Worm (Caenorhabditis elegans): ENCODE data around the gene unc-3.

Gene unc-3

ce11 chrX:14755847-14756246 is 17.5 kb upstream of the unc-3 start:
- TF ChIP-seq ama-1 (optimal IDR thresholded peaks at IDR 0.05) (no peak), B0310.2 (tag; optimal IDR thresholded peaks at IDR 0.05) (no peak), ceh-36 (tag; optimal IDR thresholded peaks at IDR 0.05) (no peak), pes-1 (GFP tag; IDR thresholded peaks at IDR 0.05) (no peak), tbx-37 (GFP tag; conservative IDR thresholded peaks at IDR 0.05) (no peak), hmg-4 (GFP tag; optimal IDR thresholded peaks at IDR 0.05) (no peak), tbx-11 (GFP tag; IDR thresholded peaks at IDR 0.05) (no peak), ceh-13 (GFP tag; optimal IDR thresholded peaks at IDR 0.05) (no peak), tra-4 (tag; optimal IDR thresholded peaks at IDR 0.05) (no peak), aly-1 (tag; optimal IDR thresholded peaks at IDR 0.05) (no peak), F13C5.2 (tag; optimal IDR thresholded peaks at IDR 0.05) (no peak), flt-1 (GFP tag; IDR thresholded peaks at IDR 0.05) (no peak), scrt-1 (GFP tag; IDR thresholded peaks at IDR 0.05) (no peak), sea-1 (GFP tag; conservative IDR thresholded peaks at IDR 0.05) (no peak)

- TF ChIP-seq ceh-36 (tag; optimal IDR thresholded peaks at IDR 0.05) (no peak), pes-1 (GFP tag; IDR thresholded peaks at IDR 0.05) (peak; percentile 16; the same call in 1 of the 2 replicates), scrt-1 (GFP tag; IDR thresholded peaks at IDR 0.05) (0 out of 2 replicates have a peak, but pooled peaks have one; percentile 61)
Observed at ce11 chrX:14756606-14757005, 16.7 kb upstream of the unc-3 start.

ce11 chrX:14757641-14758220 is 15.6 kb upstream of the unc-3 start:
- TF ChIP-seq tra-4 (tag; optimal IDR thresholded peaks at IDR 0.05) (no peak), B0310.2 (tag; optimal IDR thresholded peaks at IDR 0.05) (no peak), flt-1 (GFP tag; IDR thresholded peaks at IDR 0.05) (no peak), F13C5.2 (tag; optimal IDR thresholded peaks at IDR 0.05) (no peak), ceh-13 (GFP tag; optimal IDR thresholded peaks at IDR 0.05) (no peak), hnd-1 (tag; optimal IDR thresholded peaks at IDR 0.05) (no peak), ets-7 (tag; optimal IDR thresholded peaks at IDR 0.05) (no peak), tbx-11 (GFP tag; IDR thresholded peaks at IDR 0.05) (no peak), pes-1 (GFP tag; IDR thresholded peaks at IDR 0.05) (no peak), hmg-4 (GFP tag; optimal IDR thresholded peaks at IDR 0.05) (no peak), scrt-1 (GFP tag; IDR thresholded peaks at IDR 0.05) (no peak), sea-1 (GFP tag; conservative IDR thresholded peaks at IDR 0.05) (no peak), tbx-37 (GFP tag; conservative IDR thresholded peaks at IDR 0.05) (no peak), aly-1 (tag; optimal IDR thresholded peaks at IDR 0.05) (no peak), hmbx-1 (tag; optimal IDR thresholded peaks at IDR 0.05) (no peak), ama-1 (optimal IDR thresholded peaks at IDR 0.05) (no peak), ceh-36 (tag; optimal IDR thresholded peaks at IDR 0.05) (no peak)

- TF ChIP-seq ama-1 (optimal IDR thresholded peaks at IDR 0.05), result no peak
- TF ChIP-seq scrt-1 (GFP tag; IDR thresholded peaks at IDR 0.05), result no peak
- TF ChIP-seq tbx-11 (GFP tag; IDR thresholded peaks at IDR 0.05), result no peak
- no peak for TF ChIP-seq pes-1 (GFP tag; IDR thresholded peaks at IDR 0.05)
- TF ChIP-seq hmg-4 (GFP tag; optimal IDR thresholded peaks at IDR 0.05), result no peak
- TF ChIP-seq B0310.2 (tag; optimal IDR thresholded peaks at IDR 0.05), result no peak
- TF ChIP-seq hmbx-1 (tag; optimal IDR thresholded peaks at IDR 0.05), result no peak
- no peak for TF ChIP-seq hnd-1 (tag; optimal IDR thresholded peaks at IDR 0.05)
- TF ChIP-seq aly-1 (tag; optimal IDR thresholded peaks at IDR 0.05), result no peak
- no peak for TF ChIP-seq tbx-37 (GFP tag; conservative IDR thresholded peaks at IDR 0.05)
- TF ChIP-seq ceh-36 (tag; optimal IDR thresholded peaks at IDR 0.05), result no peak
- no peak for TF ChIP-seq tra-4 (tag; optimal IDR thresholded peaks at IDR 0.05)
- no peak for TF ChIP-seq F13C5.2 (tag; optimal IDR thresholded peaks at IDR 0.05)
- TF ChIP-seq ets-7 (tag; optimal IDR thresholded peaks at IDR 0.05), result no peak
- TF ChIP-seq flt-1 (GFP tag; IDR thresholded peaks at IDR 0.05), result no peak
Observed at ce11 chrX:14759549-14759948, 13.8 kb upstream of the unc-3 start.

ce11 chrX:14760166-14760565 is 13.2 kb upstream of the unc-3 start:
- TF ChIP-seq pes-1 (GFP tag; IDR thresholded peaks at IDR 0.05) (no peak), hnd-1 (tag; optimal IDR thresholded peaks at IDR 0.05) (no peak), hmg-4 (GFP tag; optimal IDR thresholded peaks at IDR 0.05) (no peak), flt-1 (GFP tag; IDR thresholded peaks at IDR 0.05) (no peak), F13C5.2 (tag; optimal IDR thresholded peaks at IDR 0.05) (no peak), ets-7 (tag; optimal IDR thresholded peaks at IDR 0.05) (no peak), sea-1 (GFP tag; conservative IDR thresholded peaks at IDR 0.05) (no peak), ceh-13 (GFP tag; optimal IDR thresholded peaks at IDR 0.05) (no peak)

- no peak for TF ChIP-seq aly-1 (tag; optimal IDR thresholded peaks at IDR 0.05)
- TF ChIP-seq hmg-4 (GFP tag; optimal IDR thresholded peaks at IDR 0.05), result no peak
- no peak for TF ChIP-seq ceh-36 (tag; optimal IDR thresholded peaks at IDR 0.05)
- TF ChIP-seq tra-4 (tag; optimal IDR thresholded peaks at IDR 0.05), result no peak
- TF ChIP-seq ets-7 (tag; optimal IDR thresholded peaks at IDR 0.05), result no peak
- no peak for TF ChIP-seq ceh-13 (GFP tag; optimal IDR thresholded peaks at IDR 0.05)
- TF ChIP-seq tbx-11 (GFP tag; IDR thresholded peaks at IDR 0.05), result no peak
- no peak for TF ChIP-seq sea-1 (GFP tag; conservative IDR thresholded peaks at IDR 0.05)
- no peak for TF ChIP-seq B0310.2 (tag; optimal IDR thresholded peaks at IDR 0.05)
- no peak for TF ChIP-seq pes-1 (GFP tag; IDR thresholded peaks at IDR 0.05)
- no peak for TF ChIP-seq flt-1 (GFP tag; IDR thresholded peaks at IDR 0.05)
- no peak for TF ChIP-seq ama-1 (optimal IDR thresholded peaks at IDR 0.05)
- TF ChIP-seq hmbx-1 (tag; optimal IDR thresholded peaks at IDR 0.05), result no peak
- no peak for TF ChIP-seq scrt-1 (GFP tag; IDR thresholded peaks at IDR 0.05)
- no peak for TF ChIP-seq hnd-1 (tag; optimal IDR thresholded peaks at IDR 0.05)
- TF ChIP-seq F13C5.2 (tag; optimal IDR thresholded peaks at IDR 0.05), result no peak
Observed at ce11 chrX:14761021-14761420, 12.3 kb upstream of the unc-3 start, which contains the start of gene C05G5.5. Gene C05G5.5 (minus strand): TSS chrX:14761121.

ce11 chrX:14767813-14768212 is 5.5 kb upstream of the unc-3 start:
- TF ChIP-seq scrt-1 (GFP tag; IDR thresholded peaks at IDR 0.05) (peak; percentile 49; the same call in 1 of the 2 replicates), tra-4 (tag; optimal IDR thresholded peaks at IDR 0.05) (no peak), sea-1 (GFP tag; conservative IDR thresholded peaks at IDR 0.05) (0 out of 2 replicates have a peak, but pooled peaks have one; percentile 10)

ce11 chrX:14768989-14769388 is 4.3 kb upstream of the unc-3 start:
- TF ChIP-seq ceh-36 (tag; optimal IDR thresholded peaks at IDR 0.05) (no peak), hmbx-1 (tag; optimal IDR thresholded peaks at IDR 0.05) (no peak), flt-1 (GFP tag; IDR thresholded peaks at IDR 0.05) (no peak), tra-4 (tag; optimal IDR thresholded peaks at IDR 0.05) (no peak), scrt-1 (GFP tag; IDR thresholded peaks at IDR 0.05) (no peak), hnd-1 (tag; optimal IDR thresholded peaks at IDR 0.05) (no peak), hmg-4 (GFP tag; optimal IDR thresholded peaks at IDR 0.05) (no peak), pes-1 (GFP tag; IDR thresholded peaks at IDR 0.05) (no peak), F13C5.2 (tag; optimal IDR thresholded peaks at IDR 0.05) (no peak), ama-1 (optimal IDR thresholded peaks at IDR 0.05) (no peak), ceh-13 (GFP tag; optimal IDR thresholded peaks at IDR 0.05) (no peak), tbx-37 (GFP tag; conservative IDR thresholded peaks at IDR 0.05) (no peak), ets-7 (tag; optimal IDR thresholded peaks at IDR 0.05) (no peak), B0310.2 (tag; optimal IDR thresholded peaks at IDR 0.05) (no peak), sea-1 (GFP tag; conservative IDR thresholded peaks at IDR 0.05) (no peak)

Measured in whole organism, early embryonic.